Worm (Caenorhabditis elegans): ENCODE results near the gene acp-6.

The acp-6 gene

ce11 chrIV:6441601-6442000, 15.7 kb upstream of the acp-6 start, which contains the start of gene Y73B6BL.31:
Y73B6BL.31 (plus strand) TSS chrIV:6441901.
- no peak for TF ChIP-seq ama-1 (optimal IDR thresholded peaks at IDR 0.05)
- no peak for TF ChIP-seq B0310.2 (tag; optimal IDR thresholded peaks at IDR 0.05)
- no peak for TF ChIP-seq ceh-13 (GFP tag; optimal IDR thresholded peaks at IDR 0.05)
- TF ChIP-seq scrt-1 (GFP tag; IDR thresholded peaks at IDR 0.05): no peak
- no peak for TF ChIP-seq ets-7 (tag; optimal IDR thresholded peaks at IDR 0.05)
- no peak for TF ChIP-seq tbx-11 (GFP tag; IDR thresholded peaks at IDR 0.05)
- TF ChIP-seq tbx-37 (GFP tag; conservative IDR thresholded peaks at IDR 0.05): no peak
- no peak for TF ChIP-seq sea-1 (GFP tag; conservative IDR thresholded peaks at IDR 0.05)
- no peak for TF ChIP-seq F13C5.2 (tag; optimal IDR thresholded peaks at IDR 0.05)
- TF ChIP-seq ceh-36 (tag; optimal IDR thresholded peaks at IDR 0.05): no peak
- TF ChIP-seq pes-1 (GFP tag; IDR thresholded peaks at IDR 0.05): no peak
- TF ChIP-seq hmbx-1 (tag; optimal IDR thresholded peaks at IDR 0.05): no peak
- no peak for TF ChIP-seq hmg-4 (GFP tag; optimal IDR thresholded peaks at IDR 0.05)

ce11 chrIV:6438051-6438450, 12.1 kb upstream of the acp-6 start, which contains the start of gene dlc-5:
dlc-5 (plus strand) TSS chrIV:6438204.
- TF ChIP-seq hmbx-1 (tag; optimal IDR thresholded peaks at IDR 0.05) (no peak), aly-1 (tag; optimal IDR thresholded peaks at IDR 0.05) (no peak), tra-4 (tag; optimal IDR thresholded peaks at IDR 0.05) (no peak), sea-1 (GFP tag; conservative IDR thresholded peaks at IDR 0.05) (no peak), ets-7 (tag; optimal IDR thresholded peaks at IDR 0.05) (no peak), F13C5.2 (tag; optimal IDR thresholded peaks at IDR 0.05) (no peak), hmg-4 (GFP tag; optimal IDR thresholded peaks at IDR 0.05) (no peak), tbx-37 (GFP tag; conservative IDR thresholded peaks at IDR 0.05) (no peak)

- TF ChIP-seq pes-1 (GFP tag; IDR thresholded peaks at IDR 0.05) (no peak), scrt-1 (GFP tag; IDR thresholded peaks at IDR 0.05) (no peak), hmbx-1 (tag; optimal IDR thresholded peaks at IDR 0.05) (no peak), aly-1 (tag; optimal IDR thresholded peaks at IDR 0.05) (no peak), B0310.2 (tag; optimal IDR thresholded peaks at IDR 0.05) (no peak), ceh-13 (GFP tag; optimal IDR thresholded peaks at IDR 0.05) (no peak), tbx-11 (GFP tag; IDR thresholded peaks at IDR 0.05) (no peak)
Observed at ce11 chrIV:6433424-6433823, 7.5 kb upstream of the acp-6 start.

- no peak for TF ChIP-seq hmg-4 (GFP tag; optimal IDR thresholded peaks at IDR 0.05)
- no peak for TF ChIP-seq ama-1 (optimal IDR thresholded peaks at IDR 0.05)
- TF ChIP-seq pes-1 (GFP tag; IDR thresholded peaks at IDR 0.05): no peak
- no peak for TF ChIP-seq hmbx-1 (tag; optimal IDR thresholded peaks at IDR 0.05)
- TF ChIP-seq hnd-1 (tag; optimal IDR thresholded peaks at IDR 0.05): no peak
Observed at ce11 chrIV:6432375-6432774, 6.4 kb upstream of the acp-6 start.

- TF ChIP-seq scrt-1 (GFP tag; IDR thresholded peaks at IDR 0.05) (no peak), aly-1 (tag; optimal IDR thresholded peaks at IDR 0.05) (no peak), ets-7 (tag; optimal IDR thresholded peaks at IDR 0.05) (no peak), hmbx-1 (tag; optimal IDR thresholded peaks at IDR 0.05) (no peak), B0310.2 (tag; optimal IDR thresholded peaks at IDR 0.05) (no peak), tbx-11 (GFP tag; IDR thresholded peaks at IDR 0.05) (no peak), tbx-37 (GFP tag; conservative IDR thresholded peaks at IDR 0.05) (no peak), pes-1 (GFP tag; IDR thresholded peaks at IDR 0.05) (no peak), F13C5.2 (tag; optimal IDR thresholded peaks at IDR 0.05) (no peak), tra-4 (tag; optimal IDR thresholded peaks at IDR 0.05) (no peak), sea-1 (GFP tag; conservative IDR thresholded peaks at IDR 0.05) (no peak), ceh-36 (tag; optimal IDR thresholded peaks at IDR 0.05) (no peak), hnd-1 (tag; optimal IDR thresholded peaks at IDR 0.05) (no peak), flt-1 (GFP tag; IDR thresholded peaks at IDR 0.05) (no peak), ama-1 (optimal IDR thresholded peaks at IDR 0.05) (no peak), ceh-13 (GFP tag; optimal IDR thresholded peaks at IDR 0.05) (no peak), hmg-4 (GFP tag; optimal IDR thresholded peaks at IDR 0.05) (no peak)
Observed at ce11 chrIV:6431582-6431981, 5.6 kb upstream of the acp-6 start, which contains the start of gene acp-7. acp-7 (minus strand) TSS chrIV:6431682.

ce11 chrIV:6427223-6427622, 1.3 kb upstream of the acp-6 start:
- TF ChIP-seq scrt-1 (GFP tag; IDR thresholded peaks at IDR 0.05) (no peak), hmg-4 (GFP tag; optimal IDR thresholded peaks at IDR 0.05) (no peak), pes-1 (GFP tag; IDR thresholded peaks at IDR 0.05) (no peak), F13C5.2 (tag; optimal IDR thresholded peaks at IDR 0.05) (no peak), aly-1 (tag; optimal IDR thresholded peaks at IDR 0.05) (no peak), ceh-13 (GFP tag; optimal IDR thresholded peaks at IDR 0.05) (no peak), ets-7 (tag; optimal IDR thresholded peaks at IDR 0.05) (no peak), tbx-37 (GFP tag; conservative IDR thresholded peaks at IDR 0.05) (no peak), B0310.2 (tag; optimal IDR thresholded peaks at IDR 0.05) (no peak), tbx-11 (GFP tag; IDR thresholded peaks at IDR 0.05) (no peak), hmbx-1 (tag; optimal IDR thresholded peaks at IDR 0.05) (no peak), hnd-1 (tag; optimal IDR thresholded peaks at IDR 0.05) (no peak), ama-1 (optimal IDR thresholded peaks at IDR 0.05) (no peak), ceh-36 (tag; optimal IDR thresholded peaks at IDR 0.05) (no peak), sea-1 (GFP tag; conservative IDR thresholded peaks at IDR 0.05) (no peak), flt-1 (GFP tag; IDR thresholded peaks at IDR 0.05) (no peak), tra-4 (tag; optimal IDR thresholded peaks at IDR 0.05) (no peak)

- no peak for TF ChIP-seq pes-1 (GFP tag; IDR thresholded peaks at IDR 0.05)
- no peak for TF ChIP-seq sea-1 (GFP tag; conservative IDR thresholded peaks at IDR 0.05)
- no peak for TF ChIP-seq tbx-11 (GFP tag; IDR thresholded peaks at IDR 0.05)
- no peak for TF ChIP-seq hnd-1 (tag; optimal IDR thresholded peaks at IDR 0.05)
- TF ChIP-seq B0310.2 (tag; optimal IDR thresholded peaks at IDR 0.05): no peak
- no peak for TF ChIP-seq ama-1 (optimal IDR thresholded peaks at IDR 0.05)
- no peak for TF ChIP-seq scrt-1 (GFP tag; IDR thresholded peaks at IDR 0.05)
- no peak for TF ChIP-seq tbx-37 (GFP tag; conservative IDR thresholded peaks at IDR 0.05)
- TF ChIP-seq tra-4 (tag; optimal IDR thresholded peaks at IDR 0.05): no peak
- no peak for TF ChIP-seq F13C5.2 (tag; optimal IDR thresholded peaks at IDR 0.05)
- TF ChIP-seq flt-1 (GFP tag; IDR thresholded peaks at IDR 0.05): no peak
- TF ChIP-seq ets-7 (tag; optimal IDR thresholded peaks at IDR 0.05): no peak
- TF ChIP-seq ceh-13 (GFP tag; optimal IDR thresholded peaks at IDR 0.05): no peak
- TF ChIP-seq hmg-4 (GFP tag; optimal IDR thresholded peaks at IDR 0.05): no peak
- no peak for TF ChIP-seq hmbx-1 (tag; optimal IDR thresholded peaks at IDR 0.05)
Observed at ce11 chrIV:6421183-6421635, 4.7 kb downstream of the acp-6 start, which contains the start of gene puf-11. puf-11 (plus strand) TSS chrIV:6421585.
